Fruit fly (Drosophila melanogaster): ENCODE measurements around the gene CG10077.

CG10077 gene

DNA sequence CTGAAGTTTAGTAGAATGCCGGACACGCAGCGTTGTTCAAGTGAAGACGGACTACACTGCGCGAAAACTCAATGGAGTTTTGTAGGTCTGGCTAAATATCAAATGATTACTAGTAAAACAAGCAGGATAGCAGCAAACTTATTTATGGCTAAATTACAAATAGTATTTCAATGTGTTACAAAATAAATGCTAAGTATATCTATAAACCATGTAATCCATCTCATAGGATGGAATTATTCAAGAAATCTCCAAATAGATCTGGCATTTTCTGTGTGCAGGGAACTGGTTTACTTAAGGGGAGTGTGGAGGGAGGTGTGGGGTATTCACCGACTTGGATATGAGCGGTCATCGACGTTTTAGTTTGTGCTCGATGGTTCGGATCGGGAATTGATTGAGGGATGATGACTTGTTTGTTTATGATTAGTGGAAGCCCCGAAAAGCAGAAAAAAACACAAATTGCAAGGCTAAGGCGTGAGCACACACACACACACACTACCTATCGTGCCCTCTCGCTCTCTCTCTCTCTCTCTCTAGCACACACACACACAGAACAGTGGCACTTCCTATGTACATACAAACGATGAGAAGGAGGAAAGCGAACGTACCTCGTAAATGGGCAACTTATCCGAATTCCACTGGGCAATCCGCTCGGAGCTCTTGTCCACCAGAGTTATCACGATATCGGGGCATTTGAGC is 8.2 kb upstream of the CG10077 start (continued):
- TF ChIP-seq Eip74EF (GFP tag; optimal IDR thresholded peaks at IDR 0.05) (peak in 1 of 2 experiments; percentile 66), odd (GFP tag; optimal IDR thresholded peaks at IDR 0.05) (peak; percentile 75), pho (GFP tag; optimal IDR thresholded peaks at IDR 0.05) (peak; percentile 84), HLHmδ (GFP tag; optimal IDR thresholded peaks at IDR 0.05) (no peak), sqz (GFP tag; optimal IDR thresholded peaks at IDR 0.05) (peak; percentile 30), usp (GFP tag; optimal IDR thresholded peaks at IDR 0.05) (no peak), Gug (GFP tag; IDR thresholded peaks at IDR 0.05) (peak; percentile 52; the same call in 2 of the 4 replicates), cas (GFP tag; IDR thresholded peaks at IDR 0.05) (no peak), stwl (tag; optimal IDR thresholded peaks at IDR 0.05) (no peak), CG6272 (GFP tag; IDR thresholded peaks at IDR 0.05) (peak; percentile 52), corto (GFP tag; optimal IDR thresholded peaks at IDR 0.05) (no peak), CG12942 (GFP tag; optimal IDR thresholded peaks at IDR 0.05) (peak; percentile 69), tll (GFP tag; optimal IDR thresholded peaks at IDR 0.05) (no peak), Lpt (GFP tag; optimal IDR thresholded peaks at IDR 0.05) (no peak), yki (optimal IDR thresholded peaks at IDR 0.05) (no peak), CG17568 (GFP tag; optimal IDR thresholded peaks at IDR 0.05) (peak; percentile 76), CG1529 (GFP tag; optimal IDR thresholded peaks at IDR 0.05) (peak; percentile 77), CG4328 (GFP tag; optimal IDR thresholded peaks at IDR 0.05) (no peak), wdn (GFP tag; IDR thresholded peaks at IDR 0.05) (peak; percentile 50), phol (tag; optimal IDR thresholded peaks at IDR 0.05) (peak; percentile 86), BtbVII (GFP tag; optimal IDR thresholded peaks at IDR 0.05) (peak; percentile 73), chn (GFP tag; optimal IDR thresholded peaks at IDR 0.05) (peak; percentile 75), pita (GFP tag; optimal IDR thresholded peaks at IDR 0.05) (no peak), CG6175 (GFP tag; IDR thresholded peaks at IDR 0.05) (no peak; the same call in 2 of the 3 replicates), CG8765 (GFP tag; IDR thresholded peaks at IDR 0.05) (no peak), az2 (GFP tag; optimal IDR thresholded peaks at IDR 0.05) (peak; percentile 85), Opbp (GFP tag; IDR thresholded peaks at IDR 0.05; ENCODE audit: partially characterized antibody) (no peak), CG11456 (GFP tag; IDR thresholded peaks at IDR 0.05) (peak; percentile 51; the same call in 1 of the 3 replicates), ac (GFP tag; optimal IDR thresholded peaks at IDR 0.05) (peak; percentile 37), CG15601 (tag; optimal IDR thresholded peaks at IDR 0.05) (peak; percentile 81), Dek (tag; optimal IDR thresholded peaks at IDR 0.05) (peak; percentile 71), sd (tag; optimal IDR thresholded peaks at IDR 0.05) (peak; percentile 24), CG8388 (GFP tag; optimal IDR thresholded peaks at IDR 0.05) (peak; percentile 84), CG17328 (GFP tag; IDR thresholded peaks at IDR 0.05) (peak; percentile 63), CG4820 (GFP tag; optimal IDR thresholded peaks at IDR 0.05) (peak; percentile 83), sisA (GFP tag; IDR thresholded peaks at IDR 0.05) (peak; percentile 72), lbe (GFP tag; optimal IDR thresholded peaks at IDR 0.05) (no peak), dm (GFP tag; optimal IDR thresholded peaks at IDR 0.05) (peak; percentile 52), CG18764 (GFP tag; optimal IDR thresholded peaks at IDR 0.05) (peak; percentile 63), Fer1 (GFP tag; optimal IDR thresholded peaks at IDR 0.05) (peak; percentile 78), chm (GFP tag; IDR thresholded peaks at IDR 0.05) (peak; percentile 58; the same call in 1 of the 2 replicates), Hsf (GFP tag; optimal IDR thresholded peaks at IDR 0.05) (peak; percentile 87), bcd (GFP tag; optimal IDR thresholded peaks at IDR 0.05) (peak; percentile 79), Dip3 (GFP tag; optimal IDR thresholded peaks at IDR 0.05) (peak; percentile 80), CG7987 (GFP tag; optimal IDR thresholded peaks at IDR 0.05) (peak; percentile 14), CG2712 (tag; optimal IDR thresholded peaks at IDR 0.05) (peak; percentile 89), D (optimal IDR thresholded peaks at IDR 0.05) (no peak), D (GFP tag; optimal IDR thresholded peaks at IDR 0.05) (peak; percentile 81), luna (GFP tag; optimal IDR thresholded peaks at IDR 0.05) (no peak), Rx (GFP tag; IDR thresholded peaks at IDR 0.05) (no peak)

Data from whole organism, embryonic.